Worm (Caenorhabditis elegans) whole organism, early embryonic: ENCODE data around the gene ceh-90.

ENCODE experiments used
- B0310.2 ChIP-seq: sonication (generic microtip); optimal IDR thresholded peaks from 2 replicates; lab custom pipeline; 2016; ENCODE audit warnings: mild to moderate bottlenecking, missing genetic modification characterization, missing compliant biosample characterization
- F13C5.2 ChIP-seq: sonication (generic microtip); optimal IDR thresholded peaks from 2 replicates; lab custom pipeline; 2017; ENCODE audit warnings: mild to moderate bottlenecking, missing genetic modification characterization, inconsistent platforms, missing compliant biosample characterization
- aly-1 ChIP-seq: sonication (generic microtip); optimal IDR thresholded peaks from 2 replicates; lab custom pipeline; 2016; ENCODE audit warnings: missing genetic modification characterization, missing compliant biosample characterization
- ama-1 ChIP-seq: fragments of 150-350 bp; optimal IDR thresholded peaks from 2 replicates; lab custom pipeline; 2014
- ceh-13 ChIP-seq: fragments of 200-800 bp; sonication (Bioruptor generic); optimal IDR thresholded peaks from 2 replicates; lab custom pipeline; 2018; ENCODE audit warnings: mild to moderate bottlenecking, missing genetic modification characterization, missing compliant biosample characterization
- ceh-36 ChIP-seq: sonication (generic microtip); optimal IDR thresholded peaks from 2 replicates; lab custom pipeline; 2016; ENCODE audit warnings: missing genetic modification characterization, inconsistent platforms, missing compliant biosample characterization
- ets-7 ChIP-seq: sonication (generic microtip); optimal IDR thresholded peaks from 2 replicates; lab custom pipeline; 2016; ENCODE audit warnings: missing genotype, missing genetic modification characterization, missing compliant biosample characterization
- flt-1 ChIP-seq: fragments of 200-800 bp; sonication (Bioruptor generic); IDR thresholded peaks from 2 replicates; pipeline ENCODE4 v1.3.6; 2022; ENCODE audit warnings: missing genetic modification characterization, missing compliant biosample characterization
- hmbx-1 ChIP-seq: sonication (generic microtip); optimal IDR thresholded peaks from 2 replicates; lab custom pipeline; 2016; ENCODE audit warnings: mild to moderate bottlenecking, missing genetic modification characterization, missing compliant biosample characterization
- hmg-4 ChIP-seq: fragments of 200-800 bp; sonication (Bioruptor generic); optimal IDR thresholded peaks from 2 replicates; lab custom pipeline; 2018; ENCODE audit warnings: mild to moderate bottlenecking, missing genetic modification characterization, missing compliant biosample characterization
- hnd-1 ChIP-seq: sonication (generic microtip); optimal IDR thresholded peaks from 2 replicates; lab custom pipeline; 2016; ENCODE audit warnings: missing genetic modification characterization, missing compliant biosample characterization
- pes-1 ChIP-seq: fragments of 200-800 bp; sonication (Bioruptor generic); IDR thresholded peaks from 2 replicates; pipeline ENCODE4 v1.3.6; 2022; ENCODE audit warnings: missing genetic modification reagents, missing genetic modification characterization, missing compliant biosample characterization
- scrt-1 ChIP-seq: fragments of 200-800 bp; sonication (Bioruptor generic); IDR thresholded peaks from 2 replicates; pipeline ENCODE4 v1.3.6; 2022; ENCODE audit warnings: missing genetic modification characterization, missing compliant biosample characterization
- sea-1 ChIP-seq: fragments of 200-800 bp; sonication (Bioruptor generic); conservative IDR thresholded peaks from 2 replicates; pipeline ENCODE4 v1.3.6; 2022; ENCODE audit warnings: missing genetic modification characterization, missing compliant biosample characterization
- tbx-11 ChIP-seq: fragments of 200-800 bp; sonication (Bioruptor generic); IDR thresholded peaks from 2 replicates; pipeline ENCODE4 v1.3.6; 2022; ENCODE audit warnings: missing genetic modification characterization, missing compliant biosample characterization
- tbx-37 ChIP-seq: fragments of 200-800 bp; sonication (Bioruptor generic); conservative IDR thresholded peaks from 2 replicates; pipeline ENCODE4 v1.3.6; 2022; ENCODE audit warnings: missing genetic modification reagents, missing genetic modification characterization, missing compliant biosample characterization
- tra-4 ChIP-seq: sonication (generic microtip); optimal IDR thresholded peaks from 2 replicates; lab custom pipeline; 2017; ENCODE audit warnings: missing genetic modification characterization, missing compliant biosample characterization

Gene ceh-90

DNA sequence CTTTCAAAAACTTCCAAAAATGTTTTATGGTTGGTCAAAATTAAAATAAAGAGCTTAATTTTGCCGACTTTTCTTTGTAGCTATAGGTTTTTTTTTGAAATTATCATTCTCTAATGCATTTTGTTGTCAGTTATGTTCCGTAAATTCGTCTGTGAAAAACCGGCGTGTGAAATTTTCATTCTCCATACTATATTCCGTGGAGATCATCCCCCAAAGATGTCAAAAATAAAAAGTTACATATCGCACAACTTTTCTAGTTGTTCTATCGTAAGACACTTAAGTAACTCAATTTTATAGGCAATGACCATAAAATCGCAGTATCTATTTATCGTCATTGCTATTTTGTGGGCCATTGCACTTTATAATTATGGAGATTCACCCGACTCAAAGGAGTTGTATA, 21.9 kb upstream of the ceh-90 start, which contains the start of gene C37E2.10:
TSS of gene C37E2.10 (plus strand) at position 301 of the 400 bp plus-strand sequence.
- TF ChIP-seq ama-1 (lab: Kevin White, UChicago) (no peak), ceh-36 (no peak), aly-1 (tag; lab: Kevin White, UChicago) (no peak), hnd-1 (tag; lab: Kevin White, UChicago) (no peak), ets-7 (tag; lab: Kevin White, UChicago) (no peak), B0310.2 (tag; lab: Kevin White, UChicago) (no peak), flt-1 (no peak), tra-4 (tag; lab: Kevin White, UChicago) (no peak), pes-1 (no peak), hmbx-1 (no peak)

DNA sequence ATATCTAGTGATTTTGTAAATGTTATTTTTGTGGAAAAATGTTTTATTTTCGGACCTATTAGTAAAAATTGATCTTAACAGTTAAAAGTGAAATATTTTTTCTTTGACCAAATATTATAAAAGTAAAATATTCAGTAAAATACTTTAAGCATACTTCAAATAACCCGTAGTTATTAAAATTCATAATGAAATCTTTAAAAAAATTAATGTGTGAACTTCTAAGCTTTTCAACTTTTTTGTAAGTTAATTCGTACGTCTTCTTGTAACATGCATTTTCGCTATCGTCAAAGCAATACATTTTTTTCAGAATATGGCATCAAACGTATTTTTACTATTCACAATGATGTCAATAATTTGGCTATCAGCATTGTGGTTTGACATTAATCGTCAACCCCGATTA, 18.9 kb upstream of the ceh-90 start, which contains the start of gene C37E2.2:
TSS of gene C37E2.2 (plus strand) at position 301 of the 400 bp plus-strand sequence.
- no peak for TF ChIP-seq ceh-36

- TF ChIP-seq F13C5.2 (peak; percentile 20), flt-1 (0 out of 2 replicates have a peak, but pooled peaks have one; percentile 31), ceh-13 (GFP tag; lab: Kevin White, UChicago) (no peak), scrt-1 (no peak), pes-1 (no peak), hmg-4 (GFP tag; lab: Kevin White, UChicago) (no peak), ama-1 (lab: Kevin White, UChicago) (no peak), tra-4 (tag; lab: Kevin White, UChicago) (no peak), tbx-37 (GFP tag; lab: Robert Waterston, UW) (no peak), tbx-11 (no peak), ets-7 (tag; lab: Kevin White, UChicago) (no peak), aly-1 (tag; lab: Kevin White, UChicago) (no peak), hnd-1 (tag; lab: Kevin White, UChicago) (no peak), ceh-36 (no peak), hmbx-1 (no peak), sea-1 (GFP tag; lab: Robert Waterston, UW) (no peak)
Measured at ce11 chrX:14173850-14174249, 17.0 kb upstream of the ceh-90 start, which contains the start of gene idhb-1. Gene idhb-1, minus strand, starts transcription at chrX:14174063.

ce11 chrX:14169569-14170031, 12.8 kb upstream of the ceh-90 start, which contains the start of gene sym-4:
Gene sym-4, minus strand, starts transcription at chrX:14169619.
- TF ChIP-seq F13C5.2 (peak; percentile 76), hmbx-1 (no peak), ceh-13 (GFP tag; lab: Kevin White, UChicago) (no peak), aly-1 (tag; lab: Kevin White, UChicago) (no peak)

ce11 chrX:14165156-14165555, 8.3 kb upstream of the ceh-90 start:
- no peak for TF ChIP-seq B0310.2 (tag; lab: Kevin White, UChicago)
- peak; percentile 3 for TF ChIP-seq hmg-4 (GFP tag; lab: Kevin White, UChicago)
- TF ChIP-seq sea-1 (GFP tag; lab: Robert Waterston, UW), result no peak
- TF ChIP-seq flt-1, result no peak
- TF ChIP-seq F13C5.2, result no peak
- TF ChIP-seq tbx-11, result no peak

- TF ChIP-seq flt-1 (no peak), tbx-37 (GFP tag; lab: Robert Waterston, UW) (no peak), pes-1 (no peak), aly-1 (tag; lab: Kevin White, UChicago) (no peak), ceh-13 (GFP tag; lab: Kevin White, UChicago) (no peak), F13C5.2 (no peak), tbx-11 (no peak), B0310.2 (tag; lab: Kevin White, UChicago) (no peak), ceh-36 (no peak), hmbx-1 (no peak), ama-1 (lab: Kevin White, UChicago) (no peak), ets-7 (tag; lab: Kevin White, UChicago) (no peak), scrt-1 (no peak), hmg-4 (GFP tag; lab: Kevin White, UChicago) (no peak)
Measured at ce11 chrX:14164234-14164633, 7.4 kb upstream of the ceh-90 start, which contains the start of gene vha-20. Gene vha-20, minus strand, starts transcription at chrX:14164506.

DNA sequence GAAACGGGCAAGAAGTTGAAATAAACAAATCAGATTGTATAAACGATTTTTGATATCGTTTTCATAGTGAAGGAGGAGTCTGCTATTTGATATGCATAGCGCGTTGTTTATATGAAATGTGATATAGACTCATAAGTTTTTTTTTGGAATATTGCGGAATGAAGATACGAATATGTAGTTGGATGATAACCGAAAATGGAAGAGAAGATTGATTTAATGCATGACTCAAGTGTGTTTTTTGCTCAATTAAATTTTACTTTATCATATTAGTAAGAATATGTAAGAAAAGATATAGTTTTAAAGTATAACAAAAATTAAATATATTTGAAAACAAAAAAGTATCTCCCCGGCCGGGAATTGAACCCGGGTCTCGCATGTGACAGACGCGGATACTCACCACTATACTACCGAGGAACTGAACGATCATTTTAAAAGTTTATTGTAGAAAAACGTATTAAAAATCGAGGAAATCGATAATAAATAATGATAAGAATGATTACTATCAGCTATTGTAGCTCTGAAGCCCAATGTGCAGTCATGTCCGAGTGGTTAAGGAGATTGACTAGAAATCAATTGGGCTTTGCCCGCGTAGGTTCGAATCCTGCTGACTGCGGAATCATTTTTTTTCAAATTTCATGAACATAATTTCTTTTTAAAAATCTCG, 5.0 kb upstream of the ceh-90 start, which contains the start of gene lgc-25:
TSS of gene lgc-25 (minus strand) at position 51 of the 664 bp plus-strand sequence.
- TF ChIP-seq ets-7 (tag; lab: Kevin White, UChicago) (no peak), scrt-1 (no peak), B0310.2 (tag; lab: Kevin White, UChicago) (no peak), sea-1 (GFP tag; lab: Robert Waterston, UW) (no peak), ama-1 (lab: Kevin White, UChicago) (no peak), ceh-13 (GFP tag; lab: Kevin White, UChicago) (no peak), flt-1 (no peak), pes-1 (no peak), tbx-11 (no peak), F13C5.2 (no peak)

- TF ChIP-seq ceh-36 (no peak), ama-1 (lab: Kevin White, UChicago) (no peak), hmg-4 (GFP tag; lab: Kevin White, UChicago) (no peak), ets-7 (tag; lab: Kevin White, UChicago) (no peak), pes-1 (no peak), hnd-1 (tag; lab: Kevin White, UChicago) (no peak), B0310.2 (tag; lab: Kevin White, UChicago) (no peak)
Measured at ce11 chrX:14152644-14153043, 4.2 kb downstream of the ceh-90 start.
